Fruit fly (Drosophila melanogaster): ENCODE results near the gene CG18585.

DNA sequence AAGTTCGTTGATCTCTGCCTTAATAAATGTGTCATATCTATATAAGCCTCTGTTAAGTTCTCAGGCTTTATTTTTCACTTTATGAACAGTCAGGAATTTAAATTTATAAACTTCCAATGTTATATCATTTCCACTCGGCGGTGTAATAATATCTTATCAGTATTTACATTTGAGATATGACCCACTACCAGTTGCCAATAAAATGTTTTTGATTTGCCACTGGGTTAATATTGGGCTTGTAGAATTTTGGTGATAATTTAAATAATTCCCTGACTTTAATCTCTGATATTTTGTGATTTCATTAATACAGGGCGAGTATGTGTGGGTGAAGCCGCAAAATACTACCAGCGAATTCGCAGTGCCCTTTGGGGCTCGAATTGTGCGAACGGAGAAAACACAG lies 10.6 kb downstream of the CG18585 start:
- TF ChIP-seq CG31365 (tag; optimal IDR thresholded peaks at IDR 0.05) (no peak), CG13894 (tag; optimal IDR thresholded peaks at IDR 0.05) (no peak), CG5953 (GFP tag; IDR thresholded peaks at IDR 0.05) (no peak), trh (GFP tag; optimal IDR thresholded peaks at IDR 0.05) (no peak), CG18011 (GFP tag; optimal IDR thresholded peaks at IDR 0.05) (no peak), sug (tag; optimal IDR thresholded peaks at IDR 0.05) (no peak), CG42726 (GFP tag; IDR thresholded peaks at IDR 0.05; ENCODE audit: partially characterized antibody) (no peak), CG8924 (tag; optimal IDR thresholded peaks at IDR 0.05) (no peak), hbn (GFP tag; IDR thresholded peaks at IDR 0.05; ENCODE audit: partially characterized antibody) (no peak), ci (GFP tag; IDR thresholded peaks at IDR 0.05) (no peak), gt (GFP tag; IDR thresholded peaks at IDR 0.05) (no peak), disco-r (GFP tag; optimal IDR thresholded peaks at IDR 0.05) (no peak)

Data from whole organism, embryonic.